Fruit fly (Drosophila melanogaster) whole organism, prepupa: ENCODE measurements around the gene CG34291.

ENCODE experiments used
- CG11762 ChIP-seq: fragments of 200-800 bp; sonication (Bioruptor generic); optimal IDR thresholded peaks from 3 replicates; lab custom pipeline; 2016; ENCODE audit warnings: missing biosample characterization, missing genetic modification characterization; ENCODE audit not compliant: insufficient read depth
- Ets21C ChIP-seq: fragments of 200-800 bp; sonication (Bioruptor generic); optimal IDR thresholded peaks from 3 replicates; lab custom pipeline; 2016; ENCODE audit warnings: missing biosample characterization, missing genetic modification characterization
- Gug ChIP-seq: fragments of 200-800 bp; sonication (Bioruptor generic); IDR thresholded peaks from 2 replicates; pipeline ENCODE4 v1.3.6; 2022; ENCODE audit warnings: missing biosample characterization, missing genetic modification characterization
- Hr39 ChIP-seq: fragments of 200-800 bp; sonication (Bioruptor generic); optimal IDR thresholded peaks from 2 replicates; lab custom pipeline; 2016; ENCODE audit warnings: missing biosample characterization, missing genetic modification characterization
- salr ChIP-seq, 2 experiments: fragments of 200-800 bp; sonication (Bioruptor generic); optimal IDR thresholded peaks; 3 replicates each; lab custom pipeline; 2016 to 2018; ENCODE audit warnings: missing biosample characterization in 2 of 2, missing genetic modification characterization in 2 of 2, mild to moderate bottlenecking in 1 of 2

DNA sequence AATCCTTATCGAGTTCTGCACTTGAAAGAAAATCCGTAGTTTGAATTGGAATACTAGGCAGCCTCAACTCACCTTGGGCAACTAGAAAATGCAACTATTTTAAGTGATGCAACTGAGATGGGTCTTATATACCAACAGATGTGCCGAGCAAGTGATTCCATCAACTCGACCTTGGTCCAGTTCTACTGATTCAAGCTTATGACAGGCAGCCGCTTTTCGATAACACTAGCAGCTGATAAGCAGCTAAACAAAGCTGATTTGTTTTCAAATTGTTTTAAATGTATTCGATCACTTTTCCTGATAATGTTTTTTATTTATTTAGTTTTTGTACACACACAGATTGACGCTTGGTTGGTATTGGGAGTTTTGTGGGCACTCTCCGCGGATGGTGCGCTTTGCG, 576 bp downstream of the CG34291 start, which contains the start of gene CG6503:
- TF ChIP-seq CG11762 (GFP tag; lab: Kevin White, UChicago) (no peak), Gug (GFP tag; lab: Robert Waterston, UW) (no peak), salr (GFP tag; optimal IDR thresholded peaks at IDR 0.05; lab: Kevin White, UChicago) (no peak), Ets21C (no peak), Hr39 (GFP tag; lab: Kevin White, UChicago) (no peak)
